Worm (Caenorhabditis elegans): ENCODE measurements around the gene nhr-104.

Gene nhr-104

ce11 chrIV:4744167-4744566, 44.3 kb downstream of the nhr-104 start, which contains the start of gene hoe-1:
TSS of gene hoe-1 (minus strand) at chrIV:4744267.
- no peak for TF ChIP-seq unc-62 (GFP tag; optimal IDR thresholded peaks at IDR 0.05)

- no peak for TF ChIP-seq unc-62 (GFP tag; optimal IDR thresholded peaks at IDR 0.05)
These were observed 46.0 kb downstream of the nhr-104 start for ce11 chrIV:4742480-4742879.

- TF ChIP-seq unc-62 (GFP tag; optimal IDR thresholded peaks at IDR 0.05): no peak
These were observed 51.2 kb downstream of the nhr-104 start, which contains the start of gene fbxb-78 for ce11 chrIV:4737258-4737657. TSS of gene fbxb-78 (plus strand) at chrIV:4737558.
